Fruit fly (Drosophila melanogaster) whole organism, embryonic: ENCODE data around the gene Pgd.
A peak's percentile ranks its signal among the peaks of the same experiment; 100 is the strongest.

Experiments used
- Blimp-1 ChIP-seq: fragments of 200-800 bp; sonication (Bioruptor generic); optimal IDR thresholded peaks from 3 replicates; lab custom pipeline; 2018; ENCODE audit warnings: missing biosample characterization, missing genetic modification characterization, mild to moderate bottlenecking, moderate library complexity, missing genetic modification reagents
- CG10543 ChIP-seq: fragments of 200-800 bp; sonication (Bioruptor generic); optimal IDR thresholded peaks from 3 replicates; lab custom pipeline; 2017; ENCODE audit warnings: missing biosample characterization, mild to moderate bottlenecking, missing genetic modification characterization, moderate library complexity
- CG11560 ChIP-seq: fragments of 200-800 bp; sonication (Bioruptor generic); IDR thresholded peaks from 3 replicates; pipeline ENCODE4 v1.3.6; 2022; ENCODE audit warnings: missing biosample characterization, missing genetic modification characterization
- CG12391 ChIP-seq: fragments of 200-800 bp; sonication (Bioruptor generic); optimal IDR thresholded peaks from 3 replicates; lab custom pipeline; 2018; ENCODE audit warnings: missing biosample characterization, mild to moderate bottlenecking, missing genetic modification characterization, moderate library complexity
- CG13296 ChIP-seq: fragments of 200-800 bp; sonication (Bioruptor generic); optimal IDR thresholded peaks from 3 replicates; lab custom pipeline; 2018; ENCODE audit warnings: missing biosample characterization, mild to moderate bottlenecking, missing genetic modification characterization
- CG15073 ChIP-seq: fragments of 200-800 bp; sonication (Bioruptor generic); optimal IDR thresholded peaks from 2 replicates; lab custom pipeline; 2016; ENCODE audit warnings: missing biosample characterization, missing genetic modification characterization
- CG17186 ChIP-seq: fragments of 200-800 bp; sonication (Bioruptor generic); optimal IDR thresholded peaks from 3 replicates; lab custom pipeline; 2017; ENCODE audit warnings: missing biosample characterization, missing genetic modification reagents, missing genetic modification characterization
- CG17328 ChIP-seq: fragments of 200-800 bp; sonication (Bioruptor generic); IDR thresholded peaks from 2 replicates; pipeline ENCODE4 v1.3.6; 2022; ENCODE audit warnings: missing biosample characterization, missing genetic modification characterization
- CG18599 ChIP-seq: fragments of 200-800 bp; sonication (Bioruptor generic); optimal IDR thresholded peaks from 3 replicates; lab custom pipeline; 2017; ENCODE audit warnings: missing biosample characterization, missing genetic modification characterization, mild to moderate bottlenecking, moderate library complexity, missing genetic modification reagents
- CG18619 ChIP-seq: fragments of 200-800 bp; sonication (Bioruptor generic); optimal IDR thresholded peaks from 3 replicates; lab custom pipeline; 2017; ENCODE audit warnings: missing biosample characterization, mild to moderate bottlenecking, missing genetic modification characterization
- CG2120 ChIP-seq: fragments of 200-800 bp; sonication (Bioruptor generic); optimal IDR thresholded peaks from 3 replicates; lab custom pipeline; 2016; ENCODE audit warnings: missing biosample characterization, missing genetic modification characterization
- CG31365 ChIP-seq: fragments of 200-800 bp; sonication (Bioruptor generic); optimal IDR thresholded peaks from 2 replicates; lab custom pipeline; 2018; ENCODE audit warnings: missing biosample characterization, mild to moderate bottlenecking, missing genetic modification characterization
- CG3163 ChIP-seq: fragments of 200-800 bp; sonication (Bioruptor generic); optimal IDR thresholded peaks from 3 replicates; lab custom pipeline; 2016; ENCODE audit warnings: missing biosample characterization, missing genetic modification characterization
- CG32772 ChIP-seq: fragments of 200-800 bp; sonication (Bioruptor generic); IDR thresholded peaks from 2 replicates; pipeline ENCODE4 v1.3.6; 2022; ENCODE audit warnings: missing biosample characterization, missing genetic modification characterization
- CG34376 ChIP-seq: fragments of 200-800 bp; sonication (Bioruptor generic); optimal IDR thresholded peaks from 2 replicates; lab custom pipeline; 2018; ENCODE audit warnings: missing biosample characterization, mild to moderate bottlenecking, missing genetic modification characterization
- CG4424 ChIP-seq: fragments of 200-800 bp; sonication (Bioruptor generic); optimal IDR thresholded peaks from 3 replicates; lab custom pipeline; 2016; ENCODE audit warnings: missing biosample characterization, missing genetic modification characterization
- CG4730 ChIP-seq: fragments of 200-800 bp; sonication (Bioruptor generic); IDR thresholded peaks from 2 replicates; pipeline ENCODE4 v1.3.6; 2022; ENCODE audit warnings: missing biosample characterization, missing genetic modification characterization
- CG8290 ChIP-seq, 3 experiments: fragments of 200-800 bp; sonication (Bioruptor generic); optimal IDR thresholded peaks; 2 replicates each; lab custom pipeline; 2016 to 2019; ENCODE audit warnings: missing biosample characterization in 3 of 3, missing genetic modification characterization in 3 of 3, mild to moderate bottlenecking in 2 of 3, moderate library complexity in 1 of 3
- CG9215 ChIP-seq: fragments of 200-800 bp; sonication (Bioruptor generic); IDR thresholded peaks from 2 replicates; pipeline ENCODE4 v1.3.6; 2022; ENCODE audit warnings: missing biosample characterization, missing genetic modification characterization
- E2f1 ChIP-seq: fragments of 200-800 bp; sonication (Bioruptor generic); IDR thresholded peaks from 2 replicates; pipeline ENCODE4 v1.3.6; 2022; ENCODE audit warnings: missing biosample characterization, missing genetic modification characterization
- GATAe ChIP-seq: fragments of 200-800 bp; sonication (Bioruptor generic); conservative IDR thresholded peaks from 2 replicates; pipeline ENCODE4 v1.3.6; 2022; ENCODE audit warnings: missing biosample characterization, missing genetic modification characterization
- Hmr ChIP-seq: fragments of 200-800 bp; sonication (Bioruptor generic); optimal IDR thresholded peaks from 3 replicates; lab custom pipeline; 2017; ENCODE audit warnings: mild to moderate bottlenecking, missing biosample characterization, missing genetic modification reagents, missing genetic modification characterization
- Meics ChIP-seq: fragments of 200-800 bp; sonication (Bioruptor generic); optimal IDR thresholded peaks from 2 replicates; lab custom pipeline; 2017; ENCODE audit warnings: missing biosample characterization, mild to moderate bottlenecking, missing genetic modification characterization
- Mrtf ChIP-seq: fragments of 200-800 bp; sonication (Bioruptor generic); IDR thresholded peaks from 3 replicates; pipeline ENCODE4 v1.3.6; 2022; ENCODE audit warnings: missing biosample characterization, missing genetic modification characterization
- NFAT ChIP-seq: fragments of 200-800 bp; sonication (Bioruptor generic); IDR thresholded peaks from 2 replicates; pipeline ENCODE4 v1.3.6; 2022; ENCODE audit warnings: missing biosample characterization, missing genetic modification characterization
- Side ChIP-seq: fragments of 200-800 bp; sonication (Bioruptor generic); optimal IDR thresholded peaks from 2 replicates; lab custom pipeline; 2016; ENCODE audit warnings: missing biosample characterization, missing genetic modification characterization
- amos ChIP-seq: fragments of 200-800 bp; sonication (Bioruptor generic); IDR thresholded peaks from 2 replicates; pipeline ENCODE4 v1.3.6; 2022; ENCODE audit warnings: missing biosample characterization, missing genetic modification characterization; ENCODE audit not compliant: partially characterized antibody
- ato ChIP-seq: fragments of 200-800 bp; sonication (Bioruptor generic); IDR thresholded peaks from 2 replicates; pipeline ENCODE4 v1.3.6; 2022; ENCODE audit warnings: missing biosample characterization, missing genetic modification characterization; ENCODE audit not compliant: partially characterized antibody
- caup ChIP-seq: fragments of 200-800 bp; sonication (Bioruptor generic); optimal IDR thresholded peaks from 3 replicates; lab custom pipeline; 2017; ENCODE audit warnings: missing biosample characterization, mild to moderate bottlenecking, missing genetic modification characterization, moderate library complexity; ENCODE audit not compliant: severe bottlenecking
- ci ChIP-seq: fragments of 200-800 bp; sonication (Bioruptor generic); IDR thresholded peaks from 3 replicates; pipeline ENCODE4 v1.3.6; 2022; ENCODE audit warnings: missing biosample characterization, missing genetic modification characterization
- crp ChIP-seq, 2 experiments: fragments of 200-800 bp; sonication (Bioruptor generic); optimal IDR thresholded peaks; 2 replicates in 1 of 2; 3 replicates in 1 of 2; lab custom pipeline; 2017; ENCODE audit warnings: missing biosample characterization in 2 of 2, missing genetic modification characterization in 2 of 2, mild to moderate bottlenecking in 1 of 2, moderate library complexity in 1 of 2
- cwo ChIP-seq: fragments of 200-800 bp; sonication (Bioruptor generic); optimal IDR thresholded peaks from 3 replicates; lab custom pipeline; 2017; ENCODE audit warnings: missing biosample characterization, missing genetic modification characterization, mild to moderate bottlenecking, moderate library complexity, missing genetic modification reagents
- dmrt11E ChIP-seq: fragments of 200-800 bp; sonication (Bioruptor generic); optimal IDR thresholded peaks from 3 replicates; lab custom pipeline; 2018; ENCODE audit warnings: missing biosample characterization, mild to moderate bottlenecking, missing genetic modification characterization, moderate library complexity
- fd64A ChIP-seq: fragments of 200-800 bp; sonication (Bioruptor generic); optimal IDR thresholded peaks from 3 replicates; lab custom pipeline; 2018; ENCODE audit warnings: missing biosample characterization, mild to moderate bottlenecking, missing genetic modification characterization
- fd96Cb ChIP-seq: fragments of 200-800 bp; sonication (Bioruptor generic); optimal IDR thresholded peaks from 2 replicates; lab custom pipeline; 2018; ENCODE audit warnings: missing biosample characterization, mild to moderate bottlenecking, missing genetic modification characterization, moderate library complexity
- gcm2 ChIP-seq: fragments of 200-800 bp; sonication (Bioruptor generic); optimal IDR thresholded peaks from 2 replicates; lab custom pipeline; 2016; ENCODE audit warnings: missing biosample characterization, missing genetic modification characterization
- gsb ChIP-seq: fragments of 200-800 bp; sonication (Bioruptor generic); IDR thresholded peaks from 2 replicates; pipeline ENCODE4 v1.3.6; 2022; ENCODE audit warnings: missing biosample characterization, missing genetic modification characterization
- hbn ChIP-seq: fragments of 200-800 bp; sonication (Bioruptor generic); IDR thresholded peaks from 2 replicates; pipeline ENCODE4 v1.3.6; 2022; ENCODE audit warnings: missing biosample characterization, missing genetic modification characterization; ENCODE audit not compliant: partially characterized antibody
- hkb ChIP-seq, 2 experiments: fragments of 200-800 bp in 1 of 2; fragments of >200 bp in 1 of 2; sonication (Bioruptor generic) in 1 of 2; IDR thresholded peaks in 1 of 2; optimal IDR thresholded peaks in 1 of 2; 2 replicates each; pipeline versions ENCODE4 v1.3.6 to Lab custom; 2017 to 2022; ENCODE audit warnings: missing biosample characterization in 1 of 2, missing genetic modification characterization in 1 of 2
- mirr ChIP-seq: fragments of 200-800 bp; sonication (Bioruptor generic); optimal IDR thresholded peaks from 3 replicates; lab custom pipeline; 2018; ENCODE audit warnings: missing biosample characterization, mild to moderate bottlenecking, missing genetic modification characterization
- salm ChIP-seq: fragments of 200-800 bp; sonication (Bioruptor generic); optimal IDR thresholded peaks from 2 replicates; lab custom pipeline; 2018; ENCODE audit warnings: missing biosample characterization, mild to moderate bottlenecking, missing genetic modification characterization
- sens ChIP-seq: fragments of 200-800 bp; sonication (Bioruptor generic); peaks from one replicate; lab custom pipeline; 2016; ENCODE audit warnings: missing biosample characterization, missing genetic modification characterization
- slbo ChIP-seq: fragments of 200-800 bp; sonication (Bioruptor generic); IDR thresholded peaks from 2 replicates; pipeline ENCODE4 v1.3.6; 2022; ENCODE audit warnings: missing biosample characterization, missing genetic modification characterization
- stwl ChIP-seq: fragments of 200-800 bp; sonication (Bioruptor generic); optimal IDR thresholded peaks from 3 replicates; lab custom pipeline; 2018; ENCODE audit warnings: missing biosample characterization, mild to moderate bottlenecking, missing genetic modification characterization, moderate library complexity
- tgo ChIP-seq: fragments of 200-800 bp; sonication (Bioruptor generic); IDR thresholded peaks from 3 replicates; pipeline ENCODE4 v1.3.6; 2022; ENCODE audit warnings: missing biosample characterization, missing genetic modification characterization
- tio ChIP-seq: fragments of 200-800 bp; sonication (Bioruptor generic); optimal IDR thresholded peaks from 2 replicates; lab custom pipeline; 2017; ENCODE audit warnings: missing biosample characterization, missing genetic modification characterization, inconsistent platforms
- toy ChIP-seq: fragments of 200-800 bp; sonication (Bioruptor generic); IDR thresholded peaks from 2 replicates; pipeline ENCODE4 v1.3.6; 2022; ENCODE audit warnings: missing biosample characterization, missing genetic modification characterization
- ttk ChIP-seq: fragments of 200-800 bp; sonication (Bioruptor generic); IDR thresholded peaks from 2 replicates; pipeline ENCODE4 v2.1.2; 2022; ENCODE audit warnings: missing biosample characterization, missing genetic modification characterization
- tup ChIP-seq: fragments of 200-800 bp; sonication (Bioruptor generic); optimal IDR thresholded peaks from 2 replicates; lab custom pipeline; 2016; ENCODE audit warnings: missing biosample characterization, mild to moderate bottlenecking, missing genetic modification characterization, moderate library complexity

Pgd gene

DNA sequence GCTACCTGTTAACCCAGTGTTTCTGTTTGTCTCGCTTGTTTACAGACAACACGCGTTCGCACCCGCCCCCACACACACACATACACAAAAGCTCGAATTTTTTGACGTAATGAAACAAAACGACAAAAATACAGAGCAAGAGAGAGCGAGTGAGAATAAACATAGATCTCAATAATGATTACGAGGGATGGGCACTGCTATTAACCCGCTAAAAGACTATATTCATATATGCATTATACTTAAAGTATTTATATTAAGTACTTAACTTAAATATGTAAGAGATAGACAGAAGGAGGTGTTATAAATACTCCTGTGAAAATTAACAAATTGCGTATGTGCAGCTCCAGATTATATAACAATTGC, 3.1 kb upstream of the Pgd start (continued):
- TF ChIP-seq sens (GFP tag; lab: Kevin White, UChicago) (peak; percentile 66), crp (GFP tag; optimal IDR thresholded peaks at IDR 0.05; lab: Kevin White, UChicago) (no peak), CG12391 (tag; lab: Kevin White, UChicago) (peak; percentile 48), gcm2 (GFP tag; lab: Kevin White, UChicago) (no peak), fd96Cb (peak; percentile 30), CG9215 (peak; percentile 23; the same call in 1 of the 2 replicates), Side (no peak), CG4730 (GFP tag; lab: Robert Waterston, UW) (0 out of 2 replicates have a peak, but pooled peaks have one; percentile 22), CG15073 (no peak), ato (GFP tag; lab: Robert Waterston, UW) (no peak), CG3163 (GFP tag; lab: Kevin White, UChicago) (no peak), CG18619 (peak; percentile 23), CG18599 (GFP tag; lab: Kevin White, UChicago) (peak; percentile 72), toy (no peak), gsb (GFP tag; lab: Robert Waterston, UW) (peak; percentile 31; the same call in 1 of the 2 replicates), CG32772 (GFP tag; lab: Robert Waterston, UW) (no peak), CG34376 (peak; percentile 55), dmrt11E (tag; lab: Kevin White, UChicago) (no peak), tio (GFP tag; lab: Kevin White, UChicago) (no peak), caup (GFP tag; lab: Kevin White, UChicago) (peak; percentile 64), E2f1 (GFP tag; lab: Robert Waterston, UW) (no peak; the same call in 1 of the 2 replicates), CG11560 (no peak), CG17328 (GFP tag; lab: Robert Waterston, UW) (no peak), tgo (GFP tag; lab: Robert Waterston, UW) (no peak; the same call in 2 of the 3 replicates), CG8290 (GFP tag; optimal IDR thresholded peaks at IDR 0.05; lab: Kevin White, UChicago) (no peak), CG8290 (tag; optimal IDR thresholded peaks at IDR 0.05; lab: Kevin White, UChicago) (peak in 1 of 2 experiments; percentile 89), stwl (no peak), CG10543 (GFP tag; lab: Kevin White, UChicago) (peak; percentile 73), CG13296 (peak; percentile 32), tup (GFP tag; lab: Kevin White, UChicago) (no peak), Meics (GFP tag; lab: Kevin White, UChicago) (peak; percentile 57), Mrtf (GFP tag; lab: Robert Waterston, UW) (no peak), Hmr (GFP tag; lab: Kevin White, UChicago) (peak; percentile 65), Blimp-1 (GFP tag; lab: Kevin White, UChicago) (peak; percentile 36), GATAe (0 out of 2 replicates have a peak, but pooled peaks have one; percentile 12), hkb (optimal IDR thresholded peaks at IDR 0.05; lab: Kevin White, UChicago) (no peak), hkb (GFP tag; IDR thresholded peaks at IDR 0.05; lab: Robert Waterston, UW) (peak; percentile 48), ttk (GFP tag; lab: Robert Waterston, UW) (no peak), ci (GFP tag; lab: Robert Waterston, UW) (peak; percentile 80), amos (GFP tag; lab: Robert Waterston, UW) (no peak), fd64A (GFP tag; lab: Kevin White, UChicago) (peak; percentile 71), NFAT (GFP tag; lab: Robert Waterston, UW) (peak; percentile 37; the same call in 1 of the 2 replicates), CG17186 (no peak), CG4424 (GFP tag; lab: Kevin White, UChicago) (peak; percentile 30), slbo (peak; percentile 56; the same call in 1 of the 2 replicates), CG31365 (tag; lab: Kevin White, UChicago) (peak; percentile 53), mirr (GFP tag; lab: Kevin White, UChicago) (peak; percentile 97), CG2120 (GFP tag; lab: Kevin White, UChicago) (peak; percentile 57), salm (tag; lab: Kevin White, UChicago) (peak; percentile 17), cwo (peak; percentile 50), hbn (GFP tag; lab: Robert Waterston, UW) (no peak)
